Worm (Caenorhabditis elegans) whole organism, midembryonic: ENCODE data around the gene cex-2.

Experiments used
- klf-2 ChIP-seq: fragments of 200-800 bp; sonication (Bioruptor generic); conservative IDR thresholded peaks from 2 replicates; pipeline ENCODE4 v1.3.6; 2022; ENCODE audit warnings: missing genetic modification reagents, missing genetic modification characterization, missing compliant biosample characterization
- ref-1 ChIP-seq: fragments of 200-800 bp; sonication (Bioruptor generic); conservative IDR thresholded peaks from 2 replicates; pipeline ENCODE4 v1.3.6; 2022; ENCODE audit warnings: missing genetic modification reagents, missing genetic modification characterization, missing compliant biosample characterization

DNA sequence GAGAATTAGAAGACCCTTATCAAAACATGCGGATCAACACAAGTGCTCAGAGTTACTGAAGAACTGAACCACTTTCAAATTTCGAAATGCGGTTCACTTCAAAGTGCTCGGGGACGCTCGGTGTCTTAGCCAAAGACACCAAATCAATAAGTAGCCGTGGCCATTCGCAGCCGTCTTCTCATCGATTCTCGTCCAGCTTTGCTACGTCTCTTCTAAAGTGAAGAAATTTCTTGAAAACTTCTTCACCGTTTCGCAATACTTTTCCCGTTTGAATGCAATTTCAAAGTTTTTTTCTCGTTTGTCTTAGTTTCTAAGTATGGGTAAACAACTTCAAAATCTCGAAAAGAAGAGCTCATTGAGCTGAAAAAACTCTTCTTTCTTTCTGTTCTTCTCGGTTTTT is 49.7 kb upstream of the cex-2 start:
- TF ChIP-seq ref-1 (no peak), klf-2 (GFP tag; lab: Robert Waterston, UW) (no peak)
